Fruit fly (Drosophila melanogaster): ENCODE data around the gene CG43390.

CG43390 gene

dm6 chr3L:11580919-11581318 is 1.2 kb upstream of the CG43390 start, which contains the start of gene CG43391 (continued):
- TF ChIP-seq prd (optimal IDR thresholded peaks at IDR 0.05) (no peak), prd (GFP tag; IDR thresholded peaks at IDR 0.05) (no peak)

- TF ChIP-seq CG2116 (GFP tag; optimal IDR thresholded peaks at IDR 0.05) (no peak), CTCF (GFP tag; optimal IDR thresholded peaks at IDR 0.05) (peak; percentile 74), kay (GFP tag; optimal IDR thresholded peaks at IDR 0.05) (no peak)
These were observed 903 bp downstream of the CG43390 start for dm6 chr3L:11578847-11579246.

- no peak for TF ChIP-seq CG2120 (GFP tag; optimal IDR thresholded peaks at IDR 0.05)
- peak; percentile 54; the same call in 1 of the 3 replicates for TF ChIP-seq Mrtf (GFP tag; IDR thresholded peaks at IDR 0.05)
- peak; percentile 67 for TF ChIP-seq CG4360 (GFP tag; IDR thresholded peaks at IDR 0.05)
These were observed 1.5 kb downstream of the CG43390 start, which contains the start of gene CG33270 for dm6 chr3L:11578211-11578673. TSS of gene CG33270 (minus strand) at chr3L:11578623.

DNA sequence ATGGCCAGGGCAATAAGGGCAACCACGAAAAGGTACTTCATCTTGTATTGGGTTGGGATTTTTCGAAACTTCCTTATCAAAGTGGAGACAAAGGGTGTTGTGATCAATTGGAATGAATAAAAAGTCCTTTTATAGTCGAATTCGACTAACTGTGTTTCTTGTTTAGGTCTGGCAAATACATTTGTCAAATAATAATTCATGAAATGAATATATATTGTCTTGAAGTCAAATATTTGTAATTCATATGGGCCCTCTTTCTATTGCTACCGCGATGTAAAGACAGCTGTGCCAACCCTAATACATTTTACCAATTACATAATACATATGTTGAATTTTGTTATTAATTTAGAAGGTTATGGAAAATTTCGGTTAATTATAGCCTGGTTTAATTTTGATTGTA is 2.4 kb downstream of the CG43390 start, which contains the start of gene CG33271:
Gene CG33271, minus strand, starts transcription at position 101 of the 400 bp plus-strand sequence.
- no peak for TF ChIP-seq Sry-β (GFP tag; optimal IDR thresholded peaks at IDR 0.05)
- no peak for TF ChIP-seq CG12219 (GFP tag; optimal IDR thresholded peaks at IDR 0.05)
- TF ChIP-seq Dip2 (GFP tag; IDR thresholded peaks at IDR 0.05) = no peak
- no peak for TF ChIP-seq CTCF (GFP tag; optimal IDR thresholded peaks at IDR 0.05)
- no peak for TF ChIP-seq Awh (GFP tag; IDR thresholded peaks at IDR 0.05)
- no peak for TF ChIP-seq CG14014 (GFP tag; IDR thresholded peaks at IDR 0.05)
- TF ChIP-seq CG15269 (tag; optimal IDR thresholded peaks at IDR 0.05) = peak; percentile 7
- TF ChIP-seq nerfin-1 (tag; optimal IDR thresholded peaks at IDR 0.05) = no peak
- TF ChIP-seq CG2202 (tag; optimal IDR thresholded peaks at IDR 0.05) = no peak
- TF ChIP-seq CG2889 (GFP tag; IDR thresholded peaks at IDR 0.05) = no peak
- TF ChIP-seq CG11504 (tag; optimal IDR thresholded peaks at IDR 0.05) = no peak
- TF ChIP-seq Hsf (GFP tag; optimal IDR thresholded peaks at IDR 0.05) = no peak
- no peak for TF ChIP-seq ems (GFP tag; optimal IDR thresholded peaks at IDR 0.05)
- TF ChIP-seq CG18599 (GFP tag; optimal IDR thresholded peaks at IDR 0.05) = peak; percentile 31
- no peak for TF ChIP-seq insv (GFP tag; optimal IDR thresholded peaks at IDR 0.05)
- no peak for TF ChIP-seq esg (GFP tag; conservative IDR thresholded peaks at IDR 0.05)
- TF ChIP-seq CG16815 (GFP tag; optimal IDR thresholded peaks at IDR 0.05) = no peak
- TF ChIP-seq Lhr (GFP tag; optimal IDR thresholded peaks at IDR 0.05) = no peak
- TF ChIP-seq sr (GFP tag; IDR thresholded peaks at IDR 0.05) = no peak
- no peak for TF ChIP-seq hb (GFP tag; IDR thresholded peaks at IDR 0.05; ENCODE audit: partially characterized antibody)
- TF ChIP-seq tgo (GFP tag; IDR thresholded peaks at IDR 0.05) = no peak
- no peak for TF ChIP-seq jumu (GFP tag; optimal IDR thresholded peaks at IDR 0.05)
- TF ChIP-seq knrl (GFP tag; IDR thresholded peaks at IDR 0.05; ENCODE audit: partially characterized antibody) = no peak
- no peak for TF ChIP-seq ato (GFP tag; IDR thresholded peaks at IDR 0.05; ENCODE audit: partially characterized antibody)
- TF ChIP-seq CG34422 (GFP tag; IDR thresholded peaks at IDR 0.05) = no peak
- TF ChIP-seq CG14441 (GFP tag; IDR thresholded peaks at IDR 0.05) = no peak
- TF ChIP-seq CG9797 (GFP tag; optimal IDR thresholded peaks at IDR 0.05) = no peak
- TF ChIP-seq lmd (GFP tag; IDR thresholded peaks at IDR 0.05) = no peak
- TF ChIP-seq Hey (tag; optimal IDR thresholded peaks at IDR 0.05) = no peak
- TF ChIP-seq CG6254 (GFP tag; optimal IDR thresholded peaks at IDR 0.05) = no peak
- no peak for TF ChIP-seq NK7.1 (GFP tag; optimal IDR thresholded peaks at IDR 0.05)
- no peak for TF ChIP-seq Neu2 (GFP tag; optimal IDR thresholded peaks at IDR 0.05; ENCODE audit: borderline replicate concordance)
- TF ChIP-seq CG14710 (tag; optimal IDR thresholded peaks at IDR 0.05) = no peak
- peak; percentile 13 for TF ChIP-seq CG2120 (GFP tag; optimal IDR thresholded peaks at IDR 0.05)
- no peak for TF ChIP-seq Taf1 (GFP tag; IDR thresholded peaks at IDR 0.05)
- no peak for TF ChIP-seq Oli (tag; optimal IDR thresholded peaks at IDR 0.05)
- no peak for TF ChIP-seq HmgD (GFP tag; optimal IDR thresholded peaks at IDR 0.05)
- no peak for TF ChIP-seq en (GFP tag; optimal IDR thresholded peaks at IDR 0.05)
- no peak for TF ChIP-seq B-H1 (GFP tag; IDR thresholded peaks at IDR 0.05)
- no peak for TF ChIP-seq dysf (GFP tag; IDR thresholded peaks at IDR 0.05)
- TF ChIP-seq CG3995 (GFP tag; optimal IDR thresholded peaks at IDR 0.05) = no peak
